Comparison of ENCODE assay signal across 3 fruit fly cellular contexts in the genomic region with DNA sequence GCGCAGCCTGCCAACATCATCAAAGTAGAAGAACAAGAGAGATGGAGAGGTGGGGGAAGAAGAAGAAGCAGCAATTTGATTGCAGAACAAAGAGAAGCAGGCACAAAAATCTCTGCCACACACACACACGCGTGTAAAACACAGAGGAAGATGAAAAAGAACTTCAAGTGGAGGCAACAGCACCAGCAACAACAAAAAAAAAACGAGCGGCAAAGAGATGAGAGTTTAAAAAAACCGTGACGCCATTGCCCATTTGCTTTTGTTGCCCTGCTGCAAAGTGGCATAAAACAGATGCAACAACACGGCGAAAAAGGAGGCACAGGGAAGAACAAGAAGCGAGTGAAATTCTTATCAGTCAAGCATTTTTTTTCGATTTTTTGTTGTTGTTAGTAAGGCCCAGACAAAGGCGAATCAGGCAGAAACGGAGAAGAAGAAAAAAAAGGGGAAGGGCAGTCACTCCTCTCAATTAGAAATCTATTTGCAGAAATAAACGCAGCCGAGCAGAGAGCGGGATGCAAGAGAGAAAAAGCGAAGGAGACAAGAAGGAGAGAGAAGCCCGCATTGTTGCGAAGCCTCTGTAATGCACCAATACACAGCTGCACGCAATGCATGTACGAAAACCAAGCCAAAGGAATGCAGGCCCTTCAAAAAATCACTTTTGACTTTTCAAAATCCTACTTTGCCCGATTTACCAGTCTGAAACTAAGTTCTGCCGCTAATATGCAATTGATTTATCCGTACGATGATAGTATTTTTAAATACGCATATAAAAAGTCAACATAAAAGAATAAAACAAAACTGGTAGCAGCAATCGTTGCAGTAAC.
A peak's percentile ranks its signal among the peaks of the same experiment; 100 is the strongest.
TF ChIP-seq lines count a peak whose summit lies in the region.

No protein-coding gene starts in this region.

TF ChIP-seq in whole organism, embryonic, 481 proteins besides CTCF, POLR2A, EP300 and RAD21 (continued from another document):
- TF ChIP-seq crol (GFP tag; IDR thresholded peaks at IDR 0.05; lab: Robert Waterston, UW) (0 out of 2 replicates have a peak, but pooled peaks have one; percentile 34), psq (GFP tag; optimal IDR thresholded peaks at IDR 0.05; lab: Kevin White, UChicago) (peak; percentile 2), BtbVII (GFP tag; optimal IDR thresholded peaks at IDR 0.05; lab: Kevin White, UChicago) (no peak), hkb (optimal IDR thresholded peaks at IDR 0.05; lab: Kevin White, UChicago) (no peak), hkb (GFP tag; IDR thresholded peaks at IDR 0.05; lab: Robert Waterston, UW) (no peak), corto (GFP tag; optimal IDR thresholded peaks at IDR 0.05; lab: Kevin White, UChicago) (peak; percentile 16), CG18011 (GFP tag; optimal IDR thresholded peaks at IDR 0.05; lab: Kevin White, UChicago) (no peak), nom (GFP tag; optimal IDR thresholded peaks at IDR 0.05; lab: Kevin White, UChicago) (peak; percentile 74), Ssrp (tag; optimal IDR thresholded peaks at IDR 0.05; lab: Kevin White, UChicago) (no peak), CG3407 (GFP tag; optimal IDR thresholded peaks at IDR 0.05; lab: Kevin White, UChicago) (no peak), pum (GFP tag; optimal IDR thresholded peaks at IDR 0.05; lab: Kevin White, UChicago) (no peak), dm (GFP tag; optimal IDR thresholded peaks at IDR 0.05; lab: Kevin White, UChicago) (no peak), Myb (GFP tag; optimal IDR thresholded peaks at IDR 0.05; lab: Kevin White, UChicago) (no peak), ara (GFP tag; IDR thresholded peaks at IDR 0.05; lab: Robert Waterston, UW) (no peak), gro (GFP tag; optimal IDR thresholded peaks at IDR 0.05; lab: Kevin White, UChicago) (no peak), Mes4 (GFP tag; optimal IDR thresholded peaks at IDR 0.05; lab: Kevin White, UChicago) (no peak), tio (GFP tag; optimal IDR thresholded peaks at IDR 0.05; lab: Kevin White, UChicago) (no peak), insv (GFP tag; optimal IDR thresholded peaks at IDR 0.05; lab: Kevin White, UChicago) (peak in 1 of 2 experiments; percentile 82), CG17385 (GFP tag; optimal IDR thresholded peaks at IDR 0.05; lab: Kevin White, UChicago) (peak; percentile 84), unpg (GFP tag; optimal IDR thresholded peaks at IDR 0.05; lab: Kevin White, UChicago) (no peak), CG15479 (GFP tag; optimal IDR thresholded peaks at IDR 0.05; lab: Kevin White, UChicago) (peak; percentile 58), gcm (GFP tag; optimal IDR thresholded peaks at IDR 0.05; lab: Kevin White, UChicago) (peak; percentile 70), Trl (optimal IDR thresholded peaks at IDR 0.05; lab: Kevin White, UChicago) (peak; percentile 10 to 51), Trl (GFP tag; optimal IDR thresholded peaks at IDR 0.05; lab: Kevin White, UChicago) (no peak), bsh (GFP tag; optimal IDR thresholded peaks at IDR 0.05; lab: Kevin White, UChicago) (peak in 1 of 2 experiments; percentile 70)

TF ChIP-seq in whole organism, prepupa, 60 proteins besides CTCF, POLR2A, EP300 and RAD21 (continued from another document):
- no peak for TF ChIP-seq CG4318 (GFP tag; optimal IDR thresholded peaks at IDR 0.05; lab: Kevin White, UChicago)
- TF ChIP-seq Ets21C (GFP tag; optimal IDR thresholded peaks at IDR 0.05; lab: Kevin White, UChicago): no peak
- TF ChIP-seq net (GFP tag; optimal IDR thresholded peaks at IDR 0.05; lab: Kevin White, UChicago): peak; percentile 24
- TF ChIP-seq Sox102F (GFP tag; optimal IDR thresholded peaks at IDR 0.05; lab: Kevin White, UChicago): peak; percentile 18
- TF ChIP-seq pdm3 (GFP tag; optimal IDR thresholded peaks at IDR 0.05; lab: Kevin White, UChicago): no peak
- peak; percentile 42 for TF ChIP-seq spab (GFP tag; optimal IDR thresholded peaks at IDR 0.05; lab: Kevin White, UChicago)
- peak; percentile 66 for TF ChIP-seq svp (GFP tag; lab: Kevin White, UChicago)
- TF ChIP-seq fd85E (GFP tag; optimal IDR thresholded peaks at IDR 0.05; lab: Kevin White, UChicago): no peak
- peak; percentile 57 for TF ChIP-seq CG6808 (GFP tag; optimal IDR thresholded peaks at IDR 0.05; lab: Kevin White, UChicago)
- peak; percentile 77; the same call in 2 of the 3 replicates for TF ChIP-seq CG6163 (GFP tag; IDR thresholded peaks at IDR 0.05; lab: Robert Waterston, UW)
- TF ChIP-seq Sox14 (GFP tag; optimal IDR thresholded peaks at IDR 0.05; lab: Kevin White, UChicago): peak; percentile 86
- TF ChIP-seq CG8119 (GFP tag; IDR thresholded peaks at IDR 0.05; lab: Robert Waterston, UW): peak; percentile 40; the same call in 1 of the 3 replicates
- peak; percentile 14 for TF ChIP-seq CG1621 (tag; optimal IDR thresholded peaks at IDR 0.05; lab: Kevin White, UChicago)
- peak; percentile 25 for TF ChIP-seq dsx (GFP tag; optimal IDR thresholded peaks at IDR 0.05; lab: Kevin White, UChicago; ENCODE audit: poor library complexity, severe bottlenecking)
- no peak for TF ChIP-seq CG8319 (GFP tag; optimal IDR thresholded peaks at IDR 0.05; lab: Kevin White, UChicago)
- TF ChIP-seq Eip78C (GFP tag; lab: Kevin White, UChicago): peak; percentile 37
- TF ChIP-seq fd59A (GFP tag; optimal IDR thresholded peaks at IDR 0.05; lab: Kevin White, UChicago): no peak
- TF ChIP-seq CG10669 (GFP tag; optimal IDR thresholded peaks at IDR 0.05; lab: Kevin White, UChicago): peak; percentile 42
- peak; percentile 21 for TF ChIP-seq Ets96B (tag; optimal IDR thresholded peaks at IDR 0.05; lab: Kevin White, UChicago)
- no peak for TF ChIP-seq Met (GFP tag; optimal IDR thresholded peaks at IDR 0.05; lab: Kevin White, UChicago)
- TF ChIP-seq CG7368 (GFP tag; optimal IDR thresholded peaks at IDR 0.05; lab: Kevin White, UChicago): no peak
- no peak for TF ChIP-seq CG8632 (GFP tag; optimal IDR thresholded peaks at IDR 0.05; lab: Kevin White, UChicago)
- TF ChIP-seq Gug (GFP tag; IDR thresholded peaks at IDR 0.05; lab: Robert Waterston, UW): 0 out of 2 replicates have a peak, but pooled peaks have one; percentile 15

TF ChIP-seq in whole organism, pupa, 21 proteins besides CTCF, POLR2A, EP300 and RAD21 (continued from another document):
- TF ChIP-seq CG17806 (tag; optimal IDR thresholded peaks at IDR 0.05; lab: Kevin White, UChicago): peak; percentile 8
